Worm (Caenorhabditis elegans) whole organism, mixed stage, embryonic: ENCODE data around the gene srx-9.

Experiments used
- ces-1 ChIP-seq: fragments of 150-350 bp; optimal IDR thresholded peaks from 2 replicates; lab custom pipeline; 2014; ENCODE audit warnings: missing biosample characterization, missing genetic modification reagents, missing genetic modification characterization
- lin-13 ChIP-seq: fragments of 150-350 bp; optimal IDR thresholded peaks from 2 replicates; lab custom pipeline; 2014; ENCODE audit warnings: missing biosample characterization, missing genetic modification characterization

DNA sequence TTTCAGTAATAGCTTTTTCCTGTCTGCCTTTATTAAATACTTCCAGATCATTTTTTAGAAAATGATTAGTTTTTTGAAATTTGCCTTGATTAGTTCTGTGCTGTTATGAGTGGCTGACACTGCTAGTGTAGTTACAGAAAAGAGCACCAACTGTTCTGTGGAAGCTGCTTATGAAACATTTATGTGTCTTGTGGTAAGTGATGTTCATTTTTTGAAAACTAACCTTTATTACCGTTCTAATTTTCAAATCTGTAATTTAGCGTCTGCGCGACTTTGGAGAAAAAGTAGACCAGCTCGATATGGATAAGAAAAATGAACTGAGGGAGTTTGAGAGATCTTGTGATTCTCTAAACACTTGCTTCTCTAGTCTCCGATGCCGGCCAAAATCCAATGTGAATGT, 25.7 kb downstream of the srx-9 start, which contains the start of gene srj-14:
- TF ChIP-seq lin-13 (tag; lab: Kevin White, UChicago) = no peak
- TF ChIP-seq ces-1 (GFP tag; lab: Kevin White, UChicago) = no peak
